Worm (Caenorhabditis elegans) whole organism, L3 larva: ENCODE measurements around the gene nhr-133.

ENCODE experiments used
- R02D3.7 ChIP-seq: fragments of 150-350 bp; optimal IDR thresholded peaks from 2 replicates; lab custom pipeline; 2014; ENCODE audit warnings: missing biosample characterization, missing genetic modification characterization
- ZK546.5 ChIP-seq: sonication (generic microtip); optimal IDR thresholded peaks from 2 replicates; lab custom pipeline; 2017; ENCODE audit warnings: missing biosample characterization, missing genetic modification characterization
- aly-2 ChIP-seq: fragments of 150-350 bp; optimal IDR thresholded peaks from 2 replicates; lab custom pipeline; 2014; ENCODE audit warnings: missing biosample characterization, missing genetic modification characterization
- ceh-28 ChIP-seq: fragments of 150-350 bp; optimal IDR thresholded peaks from 2 replicates; lab custom pipeline; 2014; ENCODE audit warnings: missing biosample characterization, missing genetic modification reagents, missing genetic modification characterization
- ceh-82 ChIP-seq: fragments of 150-350 bp; optimal IDR thresholded peaks from 2 replicates; lab custom pipeline; 2014; ENCODE audit warnings: missing biosample characterization, missing genetic modification characterization
- daf-12 ChIP-seq: fragments of 150-350 bp; optimal IDR thresholded peaks from 2 replicates; lab custom pipeline; 2014; ENCODE audit warnings: missing biosample characterization, missing genetic modification reagents, missing genetic modification characterization
- egl-27 ChIP-seq: sonication (generic microtip); optimal IDR thresholded peaks from 4 replicates; lab custom pipeline; 2017; ENCODE audit warnings: missing biosample characterization, missing genetic modification reagents, missing genetic modification characterization
- egl-5 ChIP-seq: fragments of 150-350 bp; optimal IDR thresholded peaks from 2 replicates; lab custom pipeline; 2017; ENCODE audit warnings: missing biosample characterization, missing genetic modification reagents, missing genetic modification characterization, inconsistent platforms
- elt-1 ChIP-seq: fragments of 150-350 bp; optimal IDR thresholded peaks from 2 replicates; lab custom pipeline; 2014; ENCODE audit warnings: missing biosample characterization, missing genetic modification characterization
- elt-2 ChIP-seq: sonication (generic microtip); optimal IDR thresholded peaks from 2 replicates; lab custom pipeline; 2016; ENCODE audit warnings: missing genetic modification reagents, mild to moderate bottlenecking, missing genetic modification characterization, missing compliant biosample characterization
- eor-1 ChIP-seq, 2 experiments: fragments of 150-350 bp; optimal IDR thresholded peaks; 2 replicates each; lab custom pipeline; 2014 to 2018; ENCODE audit warnings: missing biosample characterization in 2 of 2, missing genetic modification characterization in 2 of 2
- fkh-10 ChIP-seq: sonication (generic microtip); optimal IDR thresholded peaks from 2 replicates; lab custom pipeline; 2017; ENCODE audit warnings: missing biosample characterization, missing genetic modification reagents, missing genetic modification characterization
- fkh-2 ChIP-seq: fragments of 150-350 bp; optimal IDR thresholded peaks from 2 replicates; lab custom pipeline; 2014; ENCODE audit warnings: missing biosample characterization, missing genetic modification reagents, missing genetic modification characterization
- hmg-11 ChIP-seq: sonication (generic microtip); optimal IDR thresholded peaks from 2 replicates; lab custom pipeline; 2016; ENCODE audit warnings: missing genetic modification characterization, missing compliant biosample characterization
- jun-1 ChIP-seq: fragments of 150-350 bp; optimal IDR thresholded peaks from 2 replicates; lab custom pipeline; 2014; ENCODE audit warnings: missing biosample characterization, missing genetic modification reagents, missing genetic modification characterization
- lin-39 ChIP-seq: fragments of 150-350 bp; optimal IDR thresholded peaks from 2 replicates; lab custom pipeline; 2018; ENCODE audit warnings: missing biosample characterization, missing genetic modification reagents, missing genetic modification characterization
- mml-1 ChIP-seq: fragments of 150-350 bp; sonication (generic microtip); optimal IDR thresholded peaks from 3 replicates; lab custom pipeline; 2014; ENCODE audit warnings: missing biosample characterization, missing genetic modification characterization
- nfya-1 ChIP-seq: sonication (generic microtip); optimal IDR thresholded peaks from 2 replicates; lab custom pipeline; 2017; ENCODE audit warnings: missing genetic modification characterization, mild to moderate bottlenecking, missing compliant biosample characterization, antibody characterized with exemption, moderate library complexity; ENCODE audit not compliant: insufficient read depth
- nhr-11 ChIP-seq: fragments of 150-350 bp; optimal IDR thresholded peaks from 2 replicates; lab custom pipeline; 2014; ENCODE audit warnings: missing biosample characterization, missing genetic modification characterization
- nhr-12 ChIP-seq: fragments of 150-350 bp; optimal IDR thresholded peaks from 2 replicates; lab custom pipeline; 2014; ENCODE audit warnings: missing biosample characterization, missing genetic modification characterization
- nhr-23 ChIP-seq: fragments of 150-350 bp; optimal IDR thresholded peaks from 2 replicates; lab custom pipeline; 2014; ENCODE audit warnings: missing biosample characterization, missing genetic modification reagents, missing genetic modification characterization
- nhr-25 ChIP-seq: sonication (generic microtip); optimal IDR thresholded peaks from 2 replicates; lab custom pipeline; 2017; ENCODE audit warnings: missing biosample characterization, missing genetic modification characterization
- nhr-28 ChIP-seq: fragments of 150-350 bp; optimal IDR thresholded peaks from 2 replicates; lab custom pipeline; 2014; ENCODE audit warnings: missing biosample characterization, missing genetic modification characterization
- nhr-76 ChIP-seq: fragments of 150-350 bp; sonication (generic microtip); optimal IDR thresholded peaks from 5 replicates; lab custom pipeline; 2014; ENCODE audit warnings: missing biosample characterization, missing genetic modification characterization
- nhr-77 ChIP-seq: fragments of 150-350 bp; optimal IDR thresholded peaks from 2 replicates; lab custom pipeline; 2014; ENCODE audit warnings: missing biosample characterization, missing genetic modification characterization
- pha-4 ChIP-seq: fragments of 150-350 bp; optimal IDR thresholded peaks from 2 replicates; lab custom pipeline; 2014; ENCODE audit warnings: missing biosample characterization, missing genetic modification reagents, missing genetic modification characterization
- pqm-1 ChIP-seq: fragments of 150-350 bp; optimal IDR thresholded peaks from 2 replicates; lab custom pipeline; 2017; ENCODE audit warnings: missing biosample characterization, missing genetic modification characterization, inconsistent platforms
- sea-2 ChIP-seq: fragments of 150-350 bp; sonication (generic microtip); optimal IDR thresholded peaks from 4 replicates; lab custom pipeline; 2014; ENCODE audit warnings: missing biosample characterization, missing genetic modification reagents, missing genetic modification characterization
- skn-1 ChIP-seq: fragments of 150-350 bp; optimal IDR thresholded peaks from 2 replicates; lab custom pipeline; 2014; ENCODE audit warnings: missing biosample characterization, missing genetic modification characterization
- tbx-2 ChIP-seq: sonication (generic microtip); optimal IDR thresholded peaks from 2 replicates; lab custom pipeline; 2016; ENCODE audit warnings: mild to moderate bottlenecking, missing genetic modification characterization, missing compliant biosample characterization
- zag-1 ChIP-seq: fragments of 150-350 bp; optimal IDR thresholded peaks from 2 replicates; lab custom pipeline; 2014; ENCODE audit warnings: missing biosample characterization, missing genetic modification characterization
- ztf-11 ChIP-seq: fragments of 150-350 bp; optimal IDR thresholded peaks from 2 replicates; lab custom pipeline; 2014; ENCODE audit warnings: missing biosample characterization, missing genetic modification characterization
- ztf-4 ChIP-seq: fragments of 150-350 bp; optimal IDR thresholded peaks from 2 replicates; lab custom pipeline; 2014; ENCODE audit warnings: missing biosample characterization, missing genetic modification characterization

nhr-133 gene

DNA sequence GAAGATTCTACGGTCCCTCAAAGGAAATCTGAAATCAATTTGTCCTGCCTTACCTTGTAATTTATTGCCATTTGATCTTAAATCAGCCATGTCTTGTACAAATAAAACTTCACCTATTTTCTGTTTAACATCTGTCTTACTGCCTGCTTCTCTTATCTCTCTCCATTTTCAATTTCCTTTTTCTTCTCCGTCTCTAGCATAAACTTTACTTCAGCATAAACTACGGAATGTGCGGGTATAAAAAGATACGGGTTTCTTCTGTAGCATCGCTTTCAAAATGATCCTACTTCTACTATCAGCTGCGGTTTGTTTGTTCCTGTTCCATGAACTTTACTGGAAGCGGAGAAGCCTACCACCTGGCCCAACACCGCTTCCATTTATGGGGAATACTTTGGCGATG, 32.8 kb upstream of the nhr-133 start, which contains the start of gene cyp-33C5:
Gene cyp-33C5 (plus strand): TSS at position 254 of the 400 bp plus-strand sequence.
- TF ChIP-seq pqm-1 (peak; percentile 42), ceh-28 (tag; lab: Kevin White, UChicago) (peak; percentile 46), nhr-23 (tag; lab: Kevin White, UChicago) (peak; percentile 18), nhr-11 (no peak), pha-4 (tag; lab: Kevin White, UChicago) (peak; percentile 77), nhr-28 (no peak), ztf-4 (no peak), elt-2 (tag; lab: Kevin White, UChicago) (peak; percentile 36)

DNA sequence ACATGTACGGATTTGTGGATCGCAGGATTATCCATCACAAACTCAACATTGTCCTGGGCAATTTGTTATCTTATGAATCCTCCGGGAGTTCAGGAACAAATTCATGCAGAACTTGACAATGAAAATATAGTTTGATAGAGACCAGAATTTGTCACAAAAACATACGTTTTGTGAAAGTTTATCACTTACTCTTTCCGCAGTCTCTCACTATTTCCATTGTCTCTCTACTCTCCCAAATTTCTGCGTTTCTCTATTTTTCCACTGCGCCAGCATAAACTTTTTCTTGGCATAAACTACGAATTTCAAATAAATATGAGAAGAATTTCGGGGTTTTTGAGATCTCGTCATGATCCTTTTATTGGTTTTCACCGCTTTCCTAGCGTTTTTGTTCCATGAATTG, 30.7 kb upstream of the nhr-133 start, which contains the start of gene cyp-33C3:
Gene cyp-33C3 (plus strand): TSS at position 149 of the 400 bp plus-strand sequence.
- TF ChIP-seq nhr-23 (tag; lab: Kevin White, UChicago) (no peak), elt-2 (tag; lab: Kevin White, UChicago) (peak; percentile 18)

- TF ChIP-seq nhr-23 (tag; lab: Kevin White, UChicago) (no peak), nhr-25 (tag; lab: Kevin White, UChicago) (no peak), pqm-1 (peak; percentile 8), nhr-76 (no peak), lin-39 (no peak), pha-4 (tag; lab: Kevin White, UChicago) (peak; percentile 57), R02D3.7 (tag; lab: Kevin White, UChicago) (no peak), elt-2 (tag; lab: Kevin White, UChicago) (peak; percentile 26), nfya-1 (no peak), fkh-10 (no peak), nhr-11 (no peak), skn-1 (tag; lab: Kevin White, UChicago) (no peak)
Observed at ce11 chrV:2238012-2238411, 26.1 kb upstream of the nhr-133 start.

- TF ChIP-seq egl-27 (tag; lab: Kevin White, UChicago) (no peak), zag-1 (no peak), nhr-77 (tag; lab: Kevin White, UChicago) (no peak), pqm-1 (peak; percentile 63), nhr-11 (no peak), nhr-28 (no peak), nfya-1 (peak; percentile 38), daf-12 (tag; lab: Kevin White, UChicago) (no peak), mml-1 (tag; lab: Kevin White, UChicago) (no peak), ztf-11 (tag; lab: Kevin White, UChicago) (no peak), elt-2 (tag; lab: Kevin White, UChicago) (peak; percentile 43), lin-39 (no peak), eor-1 (tag; optimal IDR thresholded peaks at IDR 0.05; lab: Kevin White, UChicago) (no peak), hmg-11 (tag; lab: Kevin White, UChicago) (peak; percentile 47), nhr-12 (tag; lab: Kevin White, UChicago) (no peak), jun-1 (peak; percentile 25), ceh-82 (tag; lab: Kevin White, UChicago) (no peak), pha-4 (tag; lab: Kevin White, UChicago) (peak; percentile 39)
Observed at ce11 chrV:2235848-2236247, 23.9 kb upstream of the nhr-133 start, which contains the start of gene cyp-33C4. TSS of gene cyp-33C4 (plus strand) at chrV:2236140.

ce11 chrV:2233177-2233576, 21.3 kb upstream of the nhr-133 start, which contains the start of gene nhr-96:
TSS of gene nhr-96 (plus strand) at chrV:2233477.
- no peak for TF ChIP-seq tbx-2 (tag; lab: Kevin White, UChicago)
- TF ChIP-seq hmg-11 (tag; lab: Kevin White, UChicago) = no peak
- TF ChIP-seq fkh-10 = no peak
- no peak for TF ChIP-seq nhr-28
- TF ChIP-seq aly-2 (tag; lab: Kevin White, UChicago) = no peak
- no peak for TF ChIP-seq elt-1 (tag; lab: Kevin White, UChicago)
- no peak for TF ChIP-seq ztf-4
- no peak for TF ChIP-seq nhr-25 (tag; lab: Kevin White, UChicago)
- no peak for TF ChIP-seq sea-2
- TF ChIP-seq fkh-2 (tag; lab: Kevin White, UChicago) = no peak
- no peak for TF ChIP-seq ZK546.5 (tag; lab: Kevin White, UChicago)
- no peak for TF ChIP-seq egl-5 (tag; lab: Kevin White, UChicago)
- no peak for TF ChIP-seq egl-27 (tag; lab: Kevin White, UChicago)
- no peak for TF ChIP-seq pqm-1
